Fruit fly (Drosophila melanogaster) whole organism, adult: ENCODE data around the gene Wdr92.
"Not testable (repeated sequence)": the region's sequence is repeated elsewhere in the genome, so short reads cannot be mapped to it uniquely, and the experiment has no call there.

Experiments used
- CG11617 ChIP-seq: fragments of 200-800 bp; sonication (Bioruptor generic); optimal IDR thresholded peaks from 2 replicates; lab custom pipeline; 2017; ENCODE audit warnings: mild to moderate bottlenecking, missing biosample characterization, missing genetic modification reagents, missing genetic modification characterization
- CG33017 ChIP-seq: fragments of 200-800 bp; sonication (Bioruptor generic); optimal IDR thresholded peaks from 2 replicates; lab custom pipeline; 2018; ENCODE audit warnings: missing biosample characterization, mild to moderate bottlenecking, missing genetic modification characterization, moderate library complexity
- CG7045 ChIP-seq: fragments of 200-800 bp; sonication (Bioruptor generic); optimal IDR thresholded peaks from 2 replicates; lab custom pipeline; 2017; ENCODE audit warnings: missing biosample characterization, mild to moderate bottlenecking, missing genetic modification characterization
- CG7101 ChIP-seq: fragments of 200-800 bp; sonication (Bioruptor generic); optimal IDR thresholded peaks from 2 replicates; lab custom pipeline; 2018; ENCODE audit warnings: missing biosample characterization, mild to moderate bottlenecking, missing genetic modification characterization, moderate library complexity
- bab1 ChIP-seq: fragments of 200-800 bp; sonication (Bioruptor generic); optimal IDR thresholded peaks from 3 replicates; lab custom pipeline; 2019; ENCODE audit warnings: missing biosample characterization, mild to moderate bottlenecking, missing genetic modification characterization, moderate library complexity
- tj ChIP-seq: fragments of 200-800 bp; sonication (Bioruptor generic); optimal IDR thresholded peaks from 3 replicates; lab custom pipeline; 2017; ENCODE audit warnings: missing biosample characterization, mild to moderate bottlenecking, missing genetic modification characterization, moderate library complexity

DNA sequence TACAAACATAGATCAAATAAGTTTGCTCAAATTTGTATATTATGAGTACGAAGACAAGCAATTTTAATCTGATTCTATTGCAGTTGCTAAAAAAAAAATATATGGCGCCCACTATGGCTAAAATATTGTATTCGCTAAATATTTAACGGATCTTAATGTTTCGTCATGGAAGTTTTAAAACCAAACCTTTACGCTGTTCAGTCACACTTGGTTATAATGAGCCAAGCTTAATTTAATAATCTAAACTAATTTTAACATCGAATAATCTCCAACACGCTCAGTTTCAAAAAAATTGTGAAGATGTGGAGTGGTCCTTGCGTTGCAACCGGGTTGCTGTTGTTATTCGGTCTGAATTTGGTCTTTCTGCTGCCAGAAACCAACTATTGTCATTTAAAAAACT, 49.8 kb upstream of the Wdr92 start, which contains the start of gene CG34002:
- TF ChIP-seq bab1; CG7045; CG7101 (tag; lab: Kevin White, UChicago); CG11617 (GFP tag; lab: Kevin White, UChicago); tj; CG33017 (tag; lab: Kevin White, UChicago): not testable (repeated sequence)
